Fruit fly (Drosophila melanogaster) whole organism, embryonic: ENCODE data around the gene CG9514.
A peak's percentile ranks its signal among the peaks of the same experiment; 100 is the strongest.

ENCODE experiments used
- CG2678 ChIP-seq: fragments of 200-800 bp; sonication (Bioruptor generic); optimal IDR thresholded peaks from 3 replicates; lab custom pipeline; 2019; ENCODE audit warnings: missing biosample characterization, mild to moderate bottlenecking, missing genetic modification characterization, moderate library complexity
- CG4730 ChIP-seq: fragments of 200-800 bp; sonication (Bioruptor generic); IDR thresholded peaks from 2 replicates; pipeline ENCODE4 v1.3.6; 2022; ENCODE audit warnings: missing biosample characterization, missing genetic modification characterization
- CG7357 ChIP-seq: fragments of 200-800 bp; sonication (Bioruptor generic); IDR thresholded peaks from 3 replicates; pipeline ENCODE4 v1.3.6; 2022; ENCODE audit warnings: missing biosample characterization, missing genetic modification characterization
- da ChIP-seq: fragments of 200-800 bp; sonication (Bioruptor generic); optimal IDR thresholded peaks from 2 replicates; lab custom pipeline; 2016; ENCODE audit warnings: missing biosample characterization, missing genetic modification characterization
- dmrt11E ChIP-seq: fragments of 200-800 bp; sonication (Bioruptor generic); optimal IDR thresholded peaks from 3 replicates; lab custom pipeline; 2018; ENCODE audit warnings: missing biosample characterization, mild to moderate bottlenecking, missing genetic modification characterization, moderate library complexity
- grau ChIP-seq: fragments of 200-800 bp; optimal IDR thresholded peaks from 3 replicates; lab custom pipeline; 2019; ENCODE audit warnings: missing biosample characterization, mild to moderate bottlenecking, missing genetic modification characterization, moderate library complexity
- maf-S ChIP-seq: fragments of 200-800 bp; sonication (Bioruptor generic); optimal IDR thresholded peaks from 2 replicates; lab custom pipeline; 2016; ENCODE audit warnings: missing biosample characterization, missing genetic modification characterization
- rib ChIP-seq: fragments of 200-800 bp; sonication (Bioruptor generic); IDR thresholded peaks from 2 replicates; pipeline ENCODE4 v1.3.6; 2022; ENCODE audit warnings: missing biosample characterization, missing genetic modification characterization

DNA sequence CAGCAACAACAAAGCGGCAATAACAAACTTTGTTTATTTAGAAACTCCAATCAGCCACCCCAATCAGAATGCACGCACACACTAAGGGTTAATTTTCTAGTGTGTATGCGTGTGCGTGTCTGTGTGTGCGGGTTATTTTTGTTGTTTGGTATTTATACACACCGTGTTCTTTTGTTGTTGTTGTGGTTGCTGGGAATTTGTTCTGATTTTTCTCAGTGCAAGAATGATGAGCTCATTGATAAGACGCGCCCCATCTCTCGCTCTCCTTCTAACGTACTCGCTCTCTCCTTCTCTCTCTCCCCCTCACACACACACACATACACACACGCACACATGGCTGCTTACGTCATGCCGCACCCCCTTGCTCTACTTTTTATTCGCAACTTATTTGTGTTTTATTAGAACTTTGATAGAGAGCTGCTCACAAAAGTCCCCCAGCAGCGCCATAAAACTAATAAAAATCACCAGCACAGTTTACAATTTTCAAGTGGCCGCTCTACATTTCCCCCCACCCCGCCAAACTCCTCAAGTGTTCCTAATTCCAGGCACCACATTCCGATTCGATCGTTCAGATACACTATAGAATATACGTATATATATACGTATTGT lies 56.8 kb downstream of the CG9514 start:
- TF ChIP-seq CG7357 (GFP tag; lab: Robert Waterston, UW), result no peak
- no peak for TF ChIP-seq dmrt11E
- peak; percentile 67; the same call in 1 of the 2 replicates for TF ChIP-seq rib (GFP tag; lab: Robert Waterston, UW)
- TF ChIP-seq grau (tag; lab: Kevin White, UChicago), result peak; percentile 50
- TF ChIP-seq da, result peak; percentile 15
- TF ChIP-seq maf-S (GFP tag; lab: Kevin White, UChicago), result peak; percentile 30
- peak; percentile 12; the same call in 1 of the 2 replicates for TF ChIP-seq CG4730 (GFP tag; lab: Robert Waterston, UW)
- TF ChIP-seq CG2678 (tag; lab: Kevin White, UChicago), result peak; percentile 58
